Worm (Caenorhabditis elegans) whole organism, young adult: ENCODE data around the gene sec-61.G.

Experiments
- K12H6.12 ChIP-seq: fragments of 200-800 bp; sonication (Bioruptor generic); optimal IDR thresholded peaks from 2 replicates; lab custom pipeline; 2018; ENCODE audit warnings: mild to moderate bottlenecking, missing genetic modification characterization, missing compliant biosample characterization
- T26A5.8 ChIP-seq: sonication (generic microtip); optimal IDR thresholded peaks from 2 replicates; lab custom pipeline; 2016; ENCODE audit warnings: missing genetic modification characterization, missing compliant biosample characterization
- akir-1 ChIP-seq: fragments of 200-800 bp; sonication (Bioruptor generic); optimal IDR thresholded peaks from 2 replicates; lab custom pipeline; 2018; ENCODE audit warnings: mild to moderate bottlenecking, missing genetic modification characterization, moderate library complexity, missing compliant biosample characterization
- ceh-40 ChIP-seq: fragments of 200-800 bp; sonication (Bioruptor generic); IDR thresholded peaks from 2 replicates; pipeline ENCODE4 v1.3.6; 2022; ENCODE audit warnings: missing genetic modification characterization, missing compliant biosample characterization
- dpff-1 ChIP-seq: sonication (generic microtip); optimal IDR thresholded peaks from 2 replicates; lab custom pipeline; 2017; ENCODE audit warnings: mild to moderate bottlenecking, missing genetic modification characterization, missing compliant biosample characterization
- hlh-26 ChIP-seq: fragments of 200-800 bp; sonication (Bioruptor generic); conservative IDR thresholded peaks from 2 replicates; pipeline ENCODE4 v1.3.6; 2022; ENCODE audit warnings: missing genetic modification reagents, missing genetic modification characterization, missing compliant biosample characterization
- let-607 ChIP-seq, 2 experiments: fragments of 200-800 bp in 1 of 2; sonication (Bioruptor generic) in 1 of 2; sonication (generic microtip) in 1 of 2; optimal IDR thresholded peaks; 2 replicates each; lab custom pipeline; 2016 to 2018; ENCODE audit warnings: mild to moderate bottlenecking in 2 of 2, missing compliant biosample characterization in 2 of 2, missing genetic modification characterization in 2 of 2, moderate library complexity in 2 of 2, missing genotype in 1 of 2
- madf-10 ChIP-seq: sonication (generic microtip); optimal IDR thresholded peaks from 2 replicates; lab custom pipeline; 2016; ENCODE audit warnings: mild to moderate bottlenecking, missing genetic modification characterization, missing compliant biosample characterization
- madf-8 ChIP-seq: fragments of 200-800 bp; sonication (Bioruptor generic); conservative IDR thresholded peaks from 2 replicates; pipeline ENCODE4 v1.3.6; 2022; ENCODE audit warnings: missing genetic modification reagents, missing genetic modification characterization, missing compliant biosample characterization
- mxl-1 ChIP-seq: sonication (generic microtip); optimal IDR thresholded peaks from 2 replicates; lab custom pipeline; 2016; ENCODE audit warnings: missing genetic modification characterization, missing compliant biosample characterization
- nhr-120 ChIP-seq: fragments of 200-800 bp; sonication (Bioruptor generic); IDR thresholded peaks from 2 replicates; pipeline ENCODE4 v1.3.6; 2022; ENCODE audit warnings: missing genetic modification characterization, missing compliant biosample characterization
- nhr-80 ChIP-seq: sonication (generic microtip); optimal IDR thresholded peaks from 2 replicates; lab custom pipeline; 2016; ENCODE audit warnings: missing genetic modification characterization, missing compliant biosample characterization
- tbx-9 ChIP-seq: sonication (generic microtip); optimal IDR thresholded peaks from 2 replicates; lab custom pipeline; 2016; ENCODE audit warnings: borderline replicate concordance, missing genetic modification characterization, inconsistent platforms, missing compliant biosample characterization
- ztf-25 ChIP-seq: fragments of 200-800 bp; sonication (Bioruptor generic); IDR thresholded peaks from 2 replicates; pipeline ENCODE4 v1.3.6; 2022; ENCODE audit warnings: missing genetic modification reagents, missing genetic modification characterization, missing compliant biosample characterization

sec-61.G gene

DNA sequence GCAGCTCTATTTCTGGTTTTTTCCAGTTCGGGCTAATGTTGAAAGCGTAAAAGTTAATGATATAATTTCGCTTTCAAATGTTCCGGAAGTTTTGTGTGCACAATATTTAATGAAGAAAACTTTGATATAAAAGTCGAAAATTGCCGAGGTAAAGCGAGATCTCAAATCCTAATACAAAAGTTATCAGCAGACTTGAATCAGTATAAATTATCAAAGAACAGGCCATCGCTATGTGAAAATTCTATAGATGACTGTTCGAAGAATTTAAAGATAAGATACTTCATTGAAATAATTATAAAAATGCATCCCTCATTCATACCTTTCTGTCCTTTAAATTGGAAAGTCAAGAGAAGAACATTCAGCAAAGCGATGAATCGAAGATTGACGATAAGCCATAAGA, 50.0 kb downstream of the sec-61.G start, which contains the start of gene C29A12.6:
C29A12.6 (plus strand) TSS at position 301 of the 400 bp plus-strand sequence.
- TF ChIP-seq ztf-25 (GFP tag; lab: Robert Waterston, UW) = no peak
- TF ChIP-seq T26A5.8 = no peak
- TF ChIP-seq ceh-40 (GFP tag; lab: Robert Waterston, UW) = no peak
- no peak for TF ChIP-seq let-607 (tag; optimal IDR thresholded peaks at IDR 0.05; lab: Kevin White, UChicago)
- no peak for TF ChIP-seq madf-10 (tag; lab: Kevin White, UChicago)
- TF ChIP-seq K12H6.12 (tag; lab: Kevin White, UChicago) = no peak
- no peak for TF ChIP-seq mxl-1 (tag; lab: Kevin White, UChicago)
- no peak for TF ChIP-seq nhr-120 (GFP tag; lab: Robert Waterston, UW)
- no peak for TF ChIP-seq dpff-1 (tag; lab: Kevin White, UChicago)
- TF ChIP-seq tbx-9 (tag; lab: Kevin White, UChicago) = no peak
- TF ChIP-seq hlh-26 (GFP tag; lab: Robert Waterston, UW) = no peak
- TF ChIP-seq madf-8 = no peak
- no peak for TF ChIP-seq nhr-80 (tag; lab: Kevin White, UChicago)
- TF ChIP-seq akir-1 (GFP tag; lab: Kevin White, UChicago) = no peak
